Worm (Caenorhabditis elegans): ENCODE results near the gene dmd-8.

ce11 chrV:303271-303670 is 33.0 kb downstream of the dmd-8 start:
- TF ChIP-seq ZK337.2 (GFP tag; IDR thresholded peaks at IDR 0.05) (no peak), dve-1 (tag; optimal IDR thresholded peaks at IDR 0.05; ENCODE audit: insufficient read depth) (no peak), jun-1 (tag; optimal IDR thresholded peaks at IDR 0.05) (no peak), nhr-48 (tag; optimal IDR thresholded peaks at IDR 0.05) (no peak), skn-1 (tag; optimal IDR thresholded peaks at IDR 0.05) (no peak), D1046.2 (GFP tag; IDR thresholded peaks at IDR 0.05) (no peak), unc-62 (GFP tag; optimal IDR thresholded peaks at IDR 0.05 in 1 of 2) (no peak), unc-62 (tag; optimal IDR thresholded peaks at IDR 0.05) (no peak), nhr-28 (tag; optimal IDR thresholded peaks at IDR 0.05) (no peak), lin-13 (GFP tag; optimal IDR thresholded peaks at IDR 0.05) (no peak), arid-1 (GFP tag; conservative IDR thresholded peaks at IDR 0.05) (no peak)

Data from whole organism, L4 larva.